Worm (Caenorhabditis elegans): ENCODE measurements around the gene enee-1.

The enee-1 gene

DNA sequence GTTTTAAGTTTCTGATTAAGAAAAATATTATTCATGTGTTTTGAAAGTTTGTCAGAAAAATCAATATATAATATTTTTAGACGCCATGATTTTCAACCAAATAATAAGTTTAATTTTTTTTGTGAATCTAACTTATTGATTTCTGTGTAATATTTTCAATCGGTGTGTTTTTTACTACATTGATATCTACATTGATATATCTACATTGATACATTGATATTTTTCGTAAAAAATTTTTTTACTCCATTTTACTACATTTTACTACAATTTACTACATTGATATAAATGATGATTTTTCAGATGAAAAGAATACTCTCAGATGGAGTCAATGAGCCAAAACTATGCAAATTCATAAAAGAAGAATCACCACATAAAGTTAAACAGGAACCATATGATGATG, 5.2 kb upstream of the enee-1 start, which contains the start of gene gmeb-1:
TSS of gene gmeb-1 (plus strand) at position 301 of the 400 bp plus-strand sequence.
- no peak for TF ChIP-seq sea-2 (GFP tag; IDR thresholded peaks at IDR 0.05)
- no peak for TF ChIP-seq xnd-1 (tag; optimal IDR thresholded peaks at IDR 0.05)
- TF ChIP-seq F39B2.1 (GFP tag; IDR thresholded peaks at IDR 0.05), result no peak
- no peak for TF ChIP-seq ama-1 (optimal IDR thresholded peaks at IDR 0.05)
- TF ChIP-seq ama-1 (GFP tag; optimal IDR thresholded peaks at IDR 0.05), result no peak
- no peak for TF ChIP-seq hrde-1 (tag; optimal IDR thresholded peaks at IDR 0.05; ENCODE audit: borderline replicate concordance)
- TF ChIP-seq F22D6.2 (tag; optimal IDR thresholded peaks at IDR 0.05), result no peak
- TF ChIP-seq lin-40 (tag; optimal IDR thresholded peaks at IDR 0.05), result no peak

DNA sequence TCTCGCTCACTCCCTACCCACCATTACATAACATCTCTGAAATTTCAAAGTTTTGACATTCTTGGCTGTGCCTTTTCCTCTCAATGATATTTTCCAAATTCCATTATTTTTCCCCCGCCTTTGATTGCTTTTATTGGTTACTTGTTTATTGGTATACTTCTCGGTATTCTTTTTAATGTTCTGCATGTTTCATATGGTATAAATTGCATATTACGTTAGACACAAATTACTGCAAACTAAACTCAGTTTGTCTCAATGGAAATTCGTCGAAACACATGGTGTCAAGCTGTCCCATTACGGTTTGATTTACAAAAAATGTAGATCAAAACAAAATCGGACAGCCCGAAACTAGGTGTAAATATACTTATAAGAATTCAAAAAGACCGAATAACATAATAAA, 2.5 kb upstream of the enee-1 start:
- no peak for TF ChIP-seq C17E4.6 (GFP tag; IDR thresholded peaks at IDR 0.05)
- no peak for TF ChIP-seq ztf-18 (tag; optimal IDR thresholded peaks at IDR 0.05)
- TF ChIP-seq Y53G8AR.9 (GFP tag; conservative IDR thresholded peaks at IDR 0.05), result no peak
- TF ChIP-seq let-526 (GFP tag; IDR thresholded peaks at IDR 0.05), result no peak
- no peak for TF ChIP-seq hlh-12 (tag; optimal IDR thresholded peaks at IDR 0.05)
- TF ChIP-seq attf-5 (GFP tag; optimal IDR thresholded peaks at IDR 0.05), result no peak
- no peak for TF ChIP-seq B0261.1 (tag; optimal IDR thresholded peaks at IDR 0.05)
- no peak for TF ChIP-seq bed-2 (GFP tag; IDR thresholded peaks at IDR 0.05)

DNA sequence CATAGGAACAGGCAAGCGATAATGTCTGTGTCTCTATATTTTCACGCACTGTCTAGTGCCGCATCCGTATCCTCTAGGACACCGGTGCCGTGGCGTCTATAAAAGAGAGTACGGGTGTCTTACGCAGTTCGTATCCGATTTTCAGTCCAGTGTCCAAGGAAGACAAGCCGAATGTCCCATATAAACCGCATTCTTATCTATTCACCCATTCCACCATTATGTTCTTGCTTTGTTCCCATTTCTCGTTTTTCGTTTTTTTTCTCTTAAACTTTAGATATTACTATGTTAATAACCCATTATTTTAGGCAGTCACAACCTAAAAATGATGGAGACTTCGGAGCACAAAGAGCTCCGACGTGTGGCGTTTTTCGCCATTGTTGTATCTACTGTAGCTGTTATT, 1.4 kb upstream of the enee-1 start, which contains the start of gene sqt-2:
TSS of gene sqt-2 (plus strand) at position 301 of the 400 bp plus-strand sequence.
- TF ChIP-seq dpff-1 (tag; optimal IDR thresholded peaks at IDR 0.05) (no peak), ceh-79 (tag; optimal IDR thresholded peaks at IDR 0.05) (no peak), lsl-1 (GFP tag; optimal IDR thresholded peaks at IDR 0.05) (no peak), zfh-2 (GFP tag; conservative IDR thresholded peaks at IDR 0.05) (no peak), attf-6 (GFP tag; IDR thresholded peaks at IDR 0.05) (no peak)

ce11 chrII:23739-24138, 727 bp upstream of the enee-1 start:
- TF ChIP-seq F37B4.10 (GFP tag; IDR thresholded peaks at IDR 0.05) (no peak), zfh-2 (GFP tag; conservative IDR thresholded peaks at IDR 0.05) (peak; percentile 68), hsf-1 (GFP tag; IDR thresholded peaks at IDR 0.05) (0 out of 2 replicates have a peak, but pooled peaks have one; percentile 13), dox-1 (GFP tag; IDR thresholded peaks at IDR 0.05) (0 out of 2 replicates have a peak, but pooled peaks have one; percentile 12)

DNA sequence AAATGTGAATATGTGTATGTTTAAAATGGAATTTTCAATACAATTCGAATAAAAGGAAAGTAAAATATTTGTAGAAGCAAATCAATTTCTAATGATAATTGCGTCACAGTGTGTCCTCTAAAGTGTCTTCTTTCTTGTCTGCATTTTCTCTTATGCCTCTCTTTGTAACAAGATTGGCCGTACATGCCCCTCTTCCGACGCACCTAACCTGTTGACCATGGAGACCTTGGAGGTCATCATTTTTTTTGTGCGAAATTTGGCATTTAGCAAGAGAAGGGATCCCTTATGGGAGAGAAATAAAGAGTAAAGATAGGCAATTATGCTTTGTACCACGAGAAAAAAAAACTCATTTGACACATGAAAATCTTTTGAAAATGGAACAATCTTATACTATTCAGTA, 3.8 kb downstream of the enee-1 start, which contains the start of gene F23F1.4:
TSS of gene F23F1.4 (minus strand) at position 141 of the 400 bp plus-strand sequence.
- TF ChIP-seq mxl-1 (tag; optimal IDR thresholded peaks at IDR 0.05), result no peak
- TF ChIP-seq madf-10 (tag; optimal IDR thresholded peaks at IDR 0.05), result no peak
- TF ChIP-seq nhr-80 (tag; optimal IDR thresholded peaks at IDR 0.05), result no peak
- TF ChIP-seq B0261.1 (tag; optimal IDR thresholded peaks at IDR 0.05), result no peak
- TF ChIP-seq mcd-1 (GFP tag; IDR thresholded peaks at IDR 0.05), result no peak
- no peak for TF ChIP-seq rcor-1 (GFP tag; IDR thresholded peaks at IDR 0.05)
- no peak for TF ChIP-seq lin-40 (tag; optimal IDR thresholded peaks at IDR 0.05)
- TF ChIP-seq ZK185.1 (tag; optimal IDR thresholded peaks at IDR 0.05; ENCODE audit: poor library complexity, severe bottlenecking), result no peak
- no peak for TF ChIP-seq akir-1 (GFP tag; optimal IDR thresholded peaks at IDR 0.05)
- no peak for TF ChIP-seq ztf-28 (GFP tag; IDR thresholded peaks at IDR 0.05)
- no peak for TF ChIP-seq tbx-9 (tag; optimal IDR thresholded peaks at IDR 0.05; ENCODE audit: borderline replicate concordance)
- TF ChIP-seq die-1 (tag; optimal IDR thresholded peaks at IDR 0.05), result no peak
- TF ChIP-seq F39B2.1 (GFP tag; IDR thresholded peaks at IDR 0.05), result no peak
- no peak for TF ChIP-seq attf-5 (GFP tag; optimal IDR thresholded peaks at IDR 0.05)

Measured in whole organism, young adult.